Fruit fly (Drosophila melanogaster) whole organism, pupa: ENCODE results near the gene Dph5.

Experiments used
- CG10348 ChIP-seq: fragments of 200-800 bp; sonication (Bioruptor generic); IDR thresholded peaks from 2 replicates; pipeline ENCODE4 v1.3.6; 2022; ENCODE audit warnings: missing biosample characterization, missing genetic modification characterization
- CG14655 ChIP-seq: fragments of 200-800 bp; sonication (Bioruptor generic); optimal IDR thresholded peaks from 3 replicates; lab custom pipeline; 2017; ENCODE audit warnings: mild to moderate bottlenecking, missing biosample characterization, missing genetic modification reagents, missing genetic modification characterization
- CG17806 ChIP-seq: fragments of 200-800 bp; sonication (Bioruptor generic); optimal IDR thresholded peaks from 2 replicates; lab custom pipeline; 2018; ENCODE audit warnings: missing biosample characterization, mild to moderate bottlenecking, missing genetic modification characterization, moderate library complexity
- EcR ChIP-seq: fragments of 200-800 bp; sonication (Bioruptor generic); optimal IDR thresholded peaks from 3 replicates; lab custom pipeline; 2019; ENCODE audit warnings: missing biosample characterization, missing genetic modification characterization, mild to moderate bottlenecking, moderate library complexity, missing genetic modification reagents
- fd96Ca ChIP-seq: fragments of 200-800 bp; sonication (Bioruptor generic); IDR thresholded peaks from 3 replicates; pipeline ENCODE4 v1.3.6; 2022; ENCODE audit warnings: missing biosample characterization, missing genetic modification characterization

DNA sequence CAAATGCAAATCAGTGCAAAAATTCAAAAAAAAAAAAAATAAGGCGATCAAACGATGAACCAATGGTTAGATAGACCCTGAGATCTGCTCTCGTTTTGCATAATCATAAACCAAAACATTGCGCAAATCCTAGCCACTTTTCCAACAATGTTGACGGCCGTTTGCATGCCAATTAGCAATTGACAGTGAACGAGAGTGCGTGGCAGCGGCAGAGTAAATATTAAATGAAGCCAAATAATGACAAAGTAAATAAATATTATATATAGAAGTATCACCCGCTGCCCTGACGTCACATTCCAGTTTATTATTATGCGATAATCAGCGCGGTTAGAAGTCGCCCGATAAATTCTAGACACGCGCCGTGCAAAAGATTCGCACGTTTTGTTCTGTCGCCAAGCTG is 47.1 kb downstream of the Dph5 start:
- no peak for TF ChIP-seq EcR (GFP tag; lab: Kevin White, UChicago)
- no peak for TF ChIP-seq CG10348 (GFP tag; lab: Robert Waterston, UW)
- TF ChIP-seq CG14655 (GFP tag; lab: Kevin White, UChicago), result no peak
- no peak for TF ChIP-seq CG17806
- TF ChIP-seq fd96Ca (GFP tag; lab: Robert Waterston, UW), result no peak
